Worm (Caenorhabditis elegans): Measurements from ENCODE around the gene T11F9.22.

Gene T11F9.22

ce11 chrV:11479406-11479805 is at the start of gene T11F9.22:
Gene T11F9.22, plus strand, starts transcription at chrV:11479706.
- TF ChIP-seq ztf-23 (GFP tag; IDR thresholded peaks at IDR 0.05): no peak
- no peak for TF ChIP-seq ref-1 (GFP tag; conservative IDR thresholded peaks at IDR 0.05)
- no peak for TF ChIP-seq med-1 (GFP tag; optimal IDR thresholded peaks at IDR 0.05; ENCODE audit: insufficient read depth)
- TF ChIP-seq tab-1 (GFP tag; IDR thresholded peaks at IDR 0.05): no peak
- TF ChIP-seq T22C8.4 (GFP tag; IDR thresholded peaks at IDR 0.05): no peak
- TF ChIP-seq klf-2 (GFP tag; conservative IDR thresholded peaks at IDR 0.05): no peak
- TF ChIP-seq flt-1 (GFP tag; IDR thresholded peaks at IDR 0.05): no peak
- no peak for TF ChIP-seq cog-1 (tag; optimal IDR thresholded peaks at IDR 0.05)
- TF ChIP-seq ztf-29 (GFP tag; IDR thresholded peaks at IDR 0.05): no peak

ce11 chrV:11430823-11431222 is 48.7 kb upstream of the T11F9.22 start:
- TF ChIP-seq med-1 (GFP tag; optimal IDR thresholded peaks at IDR 0.05; ENCODE audit: insufficient read depth): no peak
- no peak for TF ChIP-seq cog-1 (tag; optimal IDR thresholded peaks at IDR 0.05)
- TF ChIP-seq ztf-29 (GFP tag; IDR thresholded peaks at IDR 0.05): no peak
- no peak for TF ChIP-seq tab-1 (GFP tag; IDR thresholded peaks at IDR 0.05)
- TF ChIP-seq ref-1 (GFP tag; conservative IDR thresholded peaks at IDR 0.05): no peak
- no peak for TF ChIP-seq klf-2 (GFP tag; conservative IDR thresholded peaks at IDR 0.05)
- no peak for TF ChIP-seq ztf-23 (GFP tag; IDR thresholded peaks at IDR 0.05)
- no peak for TF ChIP-seq flt-1 (GFP tag; IDR thresholded peaks at IDR 0.05)
- TF ChIP-seq T22C8.4 (GFP tag; IDR thresholded peaks at IDR 0.05): no peak

- TF ChIP-seq flt-1 (GFP tag; IDR thresholded peaks at IDR 0.05) (no peak), ztf-29 (GFP tag; IDR thresholded peaks at IDR 0.05) (no peak), tab-1 (GFP tag; IDR thresholded peaks at IDR 0.05) (no peak), klf-2 (GFP tag; conservative IDR thresholded peaks at IDR 0.05) (no peak), ref-1 (GFP tag; conservative IDR thresholded peaks at IDR 0.05) (no peak), ztf-23 (GFP tag; IDR thresholded peaks at IDR 0.05) (no peak), med-1 (GFP tag; optimal IDR thresholded peaks at IDR 0.05; ENCODE audit: insufficient read depth) (no peak), cog-1 (tag; optimal IDR thresholded peaks at IDR 0.05) (no peak), T22C8.4 (GFP tag; IDR thresholded peaks at IDR 0.05) (no peak)
Observed at ce11 chrV:11435242-11435641, 44.3 kb upstream of the T11F9.22 start.

- no peak for TF ChIP-seq cog-1 (tag; optimal IDR thresholded peaks at IDR 0.05)
- no peak for TF ChIP-seq T22C8.4 (GFP tag; IDR thresholded peaks at IDR 0.05)
- no peak for TF ChIP-seq ztf-29 (GFP tag; IDR thresholded peaks at IDR 0.05)
- TF ChIP-seq ztf-23 (GFP tag; IDR thresholded peaks at IDR 0.05): no peak
- no peak for TF ChIP-seq ref-1 (GFP tag; conservative IDR thresholded peaks at IDR 0.05)
- TF ChIP-seq tab-1 (GFP tag; IDR thresholded peaks at IDR 0.05): no peak
- TF ChIP-seq klf-2 (GFP tag; conservative IDR thresholded peaks at IDR 0.05): no peak
Observed at ce11 chrV:11436407-11436806, 43.1 kb upstream of the T11F9.22 start.

ce11 chrV:11438464-11438863 is 41.0 kb upstream of the T11F9.22 start, which contains the start of gene dmsr-1:
Gene dmsr-1, plus strand, starts transcription at chrV:11438764.
- TF ChIP-seq ztf-23 (GFP tag; IDR thresholded peaks at IDR 0.05) (no peak), T22C8.4 (GFP tag; IDR thresholded peaks at IDR 0.05) (no peak), tab-1 (GFP tag; IDR thresholded peaks at IDR 0.05) (no peak)

- no peak for TF ChIP-seq cog-1 (tag; optimal IDR thresholded peaks at IDR 0.05)
- TF ChIP-seq klf-2 (GFP tag; conservative IDR thresholded peaks at IDR 0.05): no peak
- no peak for TF ChIP-seq med-1 (GFP tag; optimal IDR thresholded peaks at IDR 0.05; ENCODE audit: insufficient read depth)
- no peak for TF ChIP-seq ref-1 (GFP tag; conservative IDR thresholded peaks at IDR 0.05)
- TF ChIP-seq flt-1 (GFP tag; IDR thresholded peaks at IDR 0.05): no peak
- no peak for TF ChIP-seq ztf-23 (GFP tag; IDR thresholded peaks at IDR 0.05)
- TF ChIP-seq tab-1 (GFP tag; IDR thresholded peaks at IDR 0.05): no peak
- no peak for TF ChIP-seq T22C8.4 (GFP tag; IDR thresholded peaks at IDR 0.05)
Observed at ce11 chrV:11439202-11439601, 40.3 kb upstream of the T11F9.22 start.

- TF ChIP-seq klf-2 (GFP tag; conservative IDR thresholded peaks at IDR 0.05): no peak
- no peak for TF ChIP-seq ztf-29 (GFP tag; IDR thresholded peaks at IDR 0.05)
- TF ChIP-seq med-1 (GFP tag; optimal IDR thresholded peaks at IDR 0.05; ENCODE audit: insufficient read depth): no peak
- no peak for TF ChIP-seq tab-1 (GFP tag; IDR thresholded peaks at IDR 0.05)
- no peak for TF ChIP-seq ztf-23 (GFP tag; IDR thresholded peaks at IDR 0.05)
- TF ChIP-seq flt-1 (GFP tag; IDR thresholded peaks at IDR 0.05): no peak
Observed at ce11 chrV:11443503-11443902, 36.0 kb upstream of the T11F9.22 start, which contains the start of gene F57B7.2. Gene F57B7.2, minus strand, starts transcription at chrV:11443603.

ce11 chrV:11445375-11445774 is 34.1 kb upstream of the T11F9.22 start:
- TF ChIP-seq T22C8.4 (GFP tag; IDR thresholded peaks at IDR 0.05) (peak; percentile 41; the same call in 1 of the 2 replicates), klf-2 (GFP tag; conservative IDR thresholded peaks at IDR 0.05) (no peak), ztf-23 (GFP tag; IDR thresholded peaks at IDR 0.05) (no peak)

ce11 chrV:11446297-11446696 is 33.2 kb upstream of the T11F9.22 start, which contains the start of gene mig-17:
Gene mig-17, plus strand, starts transcription at chrV:11446685.
- no peak for TF ChIP-seq ref-1 (GFP tag; conservative IDR thresholded peaks at IDR 0.05)
- no peak for TF ChIP-seq klf-2 (GFP tag; conservative IDR thresholded peaks at IDR 0.05)
- TF ChIP-seq med-1 (GFP tag; optimal IDR thresholded peaks at IDR 0.05; ENCODE audit: insufficient read depth): no peak
- TF ChIP-seq ztf-23 (GFP tag; IDR thresholded peaks at IDR 0.05): no peak
- TF ChIP-seq T22C8.4 (GFP tag; IDR thresholded peaks at IDR 0.05): no peak
- no peak for TF ChIP-seq ztf-29 (GFP tag; IDR thresholded peaks at IDR 0.05)
- TF ChIP-seq tab-1 (GFP tag; IDR thresholded peaks at IDR 0.05): no peak
- no peak for TF ChIP-seq flt-1 (GFP tag; IDR thresholded peaks at IDR 0.05)
- no peak for TF ChIP-seq cog-1 (tag; optimal IDR thresholded peaks at IDR 0.05)

- TF ChIP-seq med-1 (GFP tag; optimal IDR thresholded peaks at IDR 0.05; ENCODE audit: insufficient read depth) (no peak), T22C8.4 (GFP tag; IDR thresholded peaks at IDR 0.05) (no peak), cog-1 (tag; optimal IDR thresholded peaks at IDR 0.05) (no peak), ztf-29 (GFP tag; IDR thresholded peaks at IDR 0.05) (no peak), flt-1 (GFP tag; IDR thresholded peaks at IDR 0.05) (no peak), ztf-23 (GFP tag; IDR thresholded peaks at IDR 0.05) (no peak), klf-2 (GFP tag; conservative IDR thresholded peaks at IDR 0.05) (no peak), ref-1 (GFP tag; conservative IDR thresholded peaks at IDR 0.05) (no peak), tab-1 (GFP tag; IDR thresholded peaks at IDR 0.05) (no peak)
Observed at ce11 chrV:11449404-11449803, 30.1 kb upstream of the T11F9.22 start.
